Fruit fly (Drosophila melanogaster) whole organism, adult: ENCODE data around the gene CG2017.

ENCODE experiments used
- CG11617 ChIP-seq: fragments of 200-800 bp; sonication (Bioruptor generic); optimal IDR thresholded peaks from 2 replicates; lab custom pipeline; 2017; ENCODE audit warnings: mild to moderate bottlenecking, missing biosample characterization, missing genetic modification reagents, missing genetic modification characterization
- CG12768 ChIP-seq: fragments of 200-800 bp; sonication (Bioruptor generic); optimal IDR thresholded peaks from 2 replicates; lab custom pipeline; 2017; ENCODE audit warnings: missing biosample characterization, missing genetic modification characterization, mild to moderate bottlenecking, moderate library complexity, missing genetic modification reagents
- CG14711 ChIP-seq: fragments of 200-800 bp; sonication (Bioruptor generic); optimal IDR thresholded peaks from 2 replicates; lab custom pipeline; 2018; ENCODE audit warnings: missing biosample characterization, mild to moderate bottlenecking, missing genetic modification characterization, moderate library complexity
- CG1620 ChIP-seq: fragments of 200-800 bp; sonication (Bioruptor generic); optimal IDR thresholded peaks from 2 replicates; lab custom pipeline; 2016; ENCODE audit warnings: missing biosample characterization, missing genetic modification characterization
- CG33017 ChIP-seq: fragments of 200-800 bp; sonication (Bioruptor generic); optimal IDR thresholded peaks from 2 replicates; lab custom pipeline; 2018; ENCODE audit warnings: missing biosample characterization, mild to moderate bottlenecking, missing genetic modification characterization, moderate library complexity
- CG5204 ChIP-seq: fragments of 200-800 bp; sonication (Bioruptor generic); optimal IDR thresholded peaks from 2 replicates; lab custom pipeline; 2016; ENCODE audit warnings: missing biosample characterization, missing genetic modification characterization
- CG7045 ChIP-seq: fragments of 200-800 bp; sonication (Bioruptor generic); optimal IDR thresholded peaks from 2 replicates; lab custom pipeline; 2017; ENCODE audit warnings: missing biosample characterization, mild to moderate bottlenecking, missing genetic modification characterization
- CG7101 ChIP-seq: fragments of 200-800 bp; sonication (Bioruptor generic); optimal IDR thresholded peaks from 2 replicates; lab custom pipeline; 2018; ENCODE audit warnings: missing biosample characterization, mild to moderate bottlenecking, missing genetic modification characterization, moderate library complexity
- Clk ChIP-seq: fragments of 200-800 bp; sonication (Bioruptor generic); optimal IDR thresholded peaks from 2 replicates; lab custom pipeline; 2017; ENCODE audit warnings: missing biosample characterization, missing genetic modification characterization
- Crg-1 ChIP-seq: fragments of 200-800 bp; sonication (Bioruptor generic); optimal IDR thresholded peaks from 2 replicates; lab custom pipeline; 2016; ENCODE audit warnings: missing biosample characterization, missing genetic modification characterization
- Hr96 ChIP-seq: fragments of 200-800 bp; sonication (Bioruptor generic); optimal IDR thresholded peaks from 2 replicates; lab custom pipeline; 2016; ENCODE audit warnings: missing biosample characterization, missing genetic modification characterization
- Mnt ChIP-seq: fragments of 200-800 bp; sonication (Bioruptor generic); optimal IDR thresholded peaks from 2 replicates; lab custom pipeline; 2016; ENCODE audit warnings: missing biosample characterization, mild to moderate bottlenecking, missing genetic modification characterization
- bab1 ChIP-seq: fragments of 200-800 bp; sonication (Bioruptor generic); optimal IDR thresholded peaks from 3 replicates; lab custom pipeline; 2019; ENCODE audit warnings: missing biosample characterization, mild to moderate bottlenecking, missing genetic modification characterization, moderate library complexity
- cic ChIP-seq: fragments of 200-800 bp; sonication (Bioruptor generic); optimal IDR thresholded peaks from 2 replicates; lab custom pipeline; 2017; ENCODE audit warnings: missing biosample characterization, mild to moderate bottlenecking, missing genetic modification characterization, moderate library complexity
- cnc ChIP-seq, 2 experiments: fragments of >200 bp; optimal IDR thresholded peaks; 2 replicates each; lab custom pipeline; 2017
- kay ChIP-seq: fragments of 200-800 bp; sonication (Bioruptor generic); peaks from one replicate; lab custom pipeline; 2016; ENCODE audit warnings: missing biosample characterization, missing genetic modification characterization, borderline replicate concordance
- ovo ChIP-seq: fragments of 200-800 bp; sonication (Bioruptor generic); optimal IDR thresholded peaks from 2 replicates; lab custom pipeline; 2016; ENCODE audit warnings: missing biosample characterization, missing genetic modification characterization
- pad ChIP-seq: fragments of 200-800 bp; sonication (Bioruptor generic); optimal IDR thresholded peaks from 3 replicates; lab custom pipeline; 2017; ENCODE audit warnings: missing biosample characterization, missing genetic modification characterization, mild to moderate bottlenecking, moderate library complexity, missing genetic modification reagents
- tj ChIP-seq: fragments of 200-800 bp; sonication (Bioruptor generic); optimal IDR thresholded peaks from 3 replicates; lab custom pipeline; 2017; ENCODE audit warnings: missing biosample characterization, mild to moderate bottlenecking, missing genetic modification characterization, moderate library complexity
- toe ChIP-seq: fragments of 200-800 bp; sonication (Bioruptor generic); optimal IDR thresholded peaks from 2 replicates; lab custom pipeline; 2016; ENCODE audit warnings: missing biosample characterization, missing genetic modification characterization

Gene CG2017

dm6 chr3R:5856215-5856614, 6.0 kb downstream of the CG2017 start, which contains the start of the genes disp and ECSIT:
Gene disp, minus strand, starts transcription at chr3R:5856311.
Gene ECSIT, plus strand, starts transcription at chr3R:5856585.
- TF ChIP-seq Mnt (GFP tag; lab: Kevin White, UChicago), result peak; percentile 36
- TF ChIP-seq CG33017, result no peak
- TF ChIP-seq CG11617 (GFP tag; lab: Kevin White, UChicago), result peak; percentile 52
- no peak for TF ChIP-seq ovo (GFP tag; lab: Kevin White, UChicago)
- peak; percentile 28 for TF ChIP-seq bab1 (GFP tag; lab: Kevin White, UChicago)
- TF ChIP-seq Hr96 (GFP tag; lab: Kevin White, UChicago), result peak; percentile 49
- TF ChIP-seq kay (GFP tag; lab: Kevin White, UChicago), result no peak
- peak; percentile 49 for TF ChIP-seq pad (GFP tag; lab: Kevin White, UChicago)
- TF ChIP-seq tj (GFP tag; lab: Kevin White, UChicago), result no peak
- TF ChIP-seq CG7045, result peak; percentile 58
- peak; percentile 58 for TF ChIP-seq toe (GFP tag; lab: Kevin White, UChicago)
- no peak for TF ChIP-seq cic
- TF ChIP-seq CG5204 (GFP tag; lab: Kevin White, UChicago), result peak; percentile 74
- peak; percentile 37 for TF ChIP-seq CG14711 (tag; lab: Kevin White, UChicago)
- TF ChIP-seq CG12768 (GFP tag; lab: Kevin White, UChicago), result peak; percentile 63
- peak; percentile 6 for TF ChIP-seq CG1620
- TF ChIP-seq Crg-1, result peak; percentile 63
- TF ChIP-seq Clk (GFP tag; lab: Kevin White, UChicago), result no peak
- TF ChIP-seq cnc (optimal IDR thresholded peaks at IDR 0.05; lab: Kevin White, UChicago), result no peak
- TF ChIP-seq CG7101 (tag; lab: Kevin White, UChicago), result peak; percentile 51

- TF ChIP-seq CG7045 (no peak), CG7101 (tag; lab: Kevin White, UChicago) (no peak), CG1620 (no peak), tj (GFP tag; lab: Kevin White, UChicago) (no peak), toe (GFP tag; lab: Kevin White, UChicago) (no peak), Mnt (GFP tag; lab: Kevin White, UChicago) (no peak), CG14711 (tag; lab: Kevin White, UChicago) (no peak), Crg-1 (no peak), ovo (GFP tag; lab: Kevin White, UChicago) (no peak), CG12768 (GFP tag; lab: Kevin White, UChicago) (no peak), Hr96 (GFP tag; lab: Kevin White, UChicago) (no peak), cic (no peak), bab1 (GFP tag; lab: Kevin White, UChicago) (no peak), cnc (optimal IDR thresholded peaks at IDR 0.05; lab: Kevin White, UChicago) (no peak), CG33017 (no peak), pad (GFP tag; lab: Kevin White, UChicago) (no peak), CG11617 (GFP tag; lab: Kevin White, UChicago) (no peak)
These were observed 9.2 kb downstream of the CG2017 start, which contains the start of gene CG34287 for dm6 chr3R:5853032-5853431. Gene CG34287, plus strand, starts transcription at chr3R:5853332.

DNA sequence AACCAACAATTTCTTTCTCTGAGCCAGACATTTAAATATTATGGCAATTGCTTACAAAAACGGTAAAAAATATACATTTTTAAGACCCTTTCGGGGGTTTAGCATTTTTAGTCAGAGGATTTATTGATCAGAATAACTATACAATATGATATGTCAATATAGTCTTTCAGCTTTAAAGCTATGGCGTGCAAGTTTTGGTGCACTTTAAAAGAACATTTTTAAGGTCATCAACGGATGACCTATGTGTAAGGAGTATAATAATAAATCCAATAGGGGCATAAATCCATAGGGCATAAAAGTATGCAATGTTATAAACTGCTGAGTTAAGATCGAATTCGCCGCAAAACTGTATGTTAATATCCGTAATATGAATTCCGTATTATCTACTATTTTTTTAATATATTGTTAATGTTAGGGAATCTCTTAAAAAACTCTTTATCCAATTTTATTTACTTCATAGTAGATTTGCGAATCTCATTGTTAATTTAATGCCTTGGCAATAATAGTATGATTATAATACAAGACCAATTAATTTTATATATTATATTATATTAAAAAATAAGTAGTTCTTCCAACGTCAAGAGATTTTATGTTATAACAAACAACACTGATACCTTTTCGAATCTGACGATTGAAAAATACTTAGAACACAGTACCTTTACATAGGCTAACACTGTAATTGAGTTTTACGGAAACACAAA, 15.5 kb downstream of the CG2017 start, which contains the start of gene CG14676:
Gene CG14676 (plus strand): TSS at position 651 of the 701 bp plus-strand sequence.
- TF ChIP-seq Mnt (GFP tag; lab: Kevin White, UChicago) (no peak), Crg-1 (no peak), ovo (GFP tag; lab: Kevin White, UChicago) (no peak), Clk (GFP tag; lab: Kevin White, UChicago) (no peak), CG1620 (no peak), cnc (optimal IDR thresholded peaks at IDR 0.05; lab: Kevin White, UChicago) (peak in 1 of 2 experiments; percentile 17), kay (GFP tag; lab: Kevin White, UChicago) (peak; percentile 73)

dm6 chr3R:5843516-5843915, 18.7 kb downstream of the CG2017 start:
- TF ChIP-seq kay (GFP tag; lab: Kevin White, UChicago) (peak; percentile 50), Mnt (GFP tag; lab: Kevin White, UChicago) (peak; percentile 70), CG7101 (tag; lab: Kevin White, UChicago) (no peak), tj (GFP tag; lab: Kevin White, UChicago) (no peak), CG12768 (GFP tag; lab: Kevin White, UChicago) (peak; percentile 43), bab1 (GFP tag; lab: Kevin White, UChicago) (no peak), cnc (optimal IDR thresholded peaks at IDR 0.05; lab: Kevin White, UChicago) (no peak), cic (peak; percentile 95), ovo (GFP tag; lab: Kevin White, UChicago) (no peak), CG5204 (GFP tag; lab: Kevin White, UChicago) (no peak), pad (GFP tag; lab: Kevin White, UChicago) (no peak)

dm6 chr3R:5841290-5841689, 20.9 kb downstream of the CG2017 start:
- no peak for TF ChIP-seq tj (GFP tag; lab: Kevin White, UChicago)
- no peak for TF ChIP-seq CG33017
- no peak for TF ChIP-seq CG7101 (tag; lab: Kevin White, UChicago)
- TF ChIP-seq kay (GFP tag; lab: Kevin White, UChicago), result no peak
- TF ChIP-seq ovo (GFP tag; lab: Kevin White, UChicago), result no peak
- TF ChIP-seq CG12768 (GFP tag; lab: Kevin White, UChicago), result no peak
- TF ChIP-seq bab1 (GFP tag; lab: Kevin White, UChicago), result no peak
- no peak for TF ChIP-seq Clk (GFP tag; lab: Kevin White, UChicago)
- TF ChIP-seq cnc (optimal IDR thresholded peaks at IDR 0.05; lab: Kevin White, UChicago), result no peak
- no peak for TF ChIP-seq CG7045
- TF ChIP-seq Mnt (GFP tag; lab: Kevin White, UChicago), result no peak
- no peak for TF ChIP-seq CG11617 (GFP tag; lab: Kevin White, UChicago)
- no peak for TF ChIP-seq toe (GFP tag; lab: Kevin White, UChicago)
- TF ChIP-seq pad (GFP tag; lab: Kevin White, UChicago), result no peak
- TF ChIP-seq CG5204 (GFP tag; lab: Kevin White, UChicago), result no peak
- TF ChIP-seq CG1620, result no peak
- TF ChIP-seq Hr96 (GFP tag; lab: Kevin White, UChicago), result no peak
- TF ChIP-seq cic, result no peak
